Fruit fly (Drosophila melanogaster) whole organism, embryonic: ENCODE measurements around the gene UGP.

Experiments used
- ATbp ChIP-seq: fragments of 200-800 bp; sonication (Bioruptor generic); optimal IDR thresholded peaks from 2 replicates; lab custom pipeline; 2017; ENCODE audit warnings: missing biosample characterization, mild to moderate bottlenecking, missing genetic modification characterization, missing genetic modification reagents
- Atf6 ChIP-seq: fragments of 200-800 bp; sonication (Bioruptor generic); IDR thresholded peaks from 2 replicates; pipeline ENCODE4 v1.3.6; 2022; ENCODE audit warnings: missing biosample characterization, missing genetic modification characterization
- Bdp1 ChIP-seq: fragments of 200-800 bp; sonication (Bioruptor generic); optimal IDR thresholded peaks from 3 replicates; lab custom pipeline; 2016; ENCODE audit warnings: missing biosample characterization, missing genetic modification characterization
- CG10654 ChIP-seq: fragments of 200-800 bp; sonication (Bioruptor generic); optimal IDR thresholded peaks from 2 replicates; lab custom pipeline; 2016; ENCODE audit warnings: missing biosample characterization, missing genetic modification characterization
- CG10979 ChIP-seq: fragments of 200-800 bp; sonication (Bioruptor generic); optimal IDR thresholded peaks from 2 replicates; lab custom pipeline; 2018; ENCODE audit warnings: missing biosample characterization, mild to moderate bottlenecking, missing genetic modification characterization, moderate library complexity
- CG11560 ChIP-seq: fragments of 200-800 bp; sonication (Bioruptor generic); IDR thresholded peaks from 3 replicates; pipeline ENCODE4 v1.3.6; 2022; ENCODE audit warnings: missing biosample characterization, missing genetic modification characterization
- CG12104 ChIP-seq: fragments of 200-800 bp; sonication (Bioruptor generic); optimal IDR thresholded peaks from 3 replicates; lab custom pipeline; 2016; ENCODE audit warnings: missing biosample characterization, missing genetic modification characterization
- CG12236 ChIP-seq: fragments of 200-800 bp; sonication (Bioruptor generic); optimal IDR thresholded peaks from 2 replicates; lab custom pipeline; 2016; ENCODE audit warnings: missing biosample characterization, missing genetic modification characterization
- CG1233 ChIP-seq: fragments of 200-800 bp; sonication (Bioruptor generic); optimal IDR thresholded peaks from 4 replicates; lab custom pipeline; 2018; ENCODE audit warnings: missing biosample characterization, mild to moderate bottlenecking, missing genetic modification characterization
- CG13624 ChIP-seq: fragments of 200-800 bp; sonication (Bioruptor generic); optimal IDR thresholded peaks from 2 replicates; lab custom pipeline; 2016; ENCODE audit warnings: missing biosample characterization, missing genetic modification characterization
- CG15269 ChIP-seq: fragments of 200-800 bp; sonication (Bioruptor generic); optimal IDR thresholded peaks from 2 replicates; lab custom pipeline; 2018; ENCODE audit warnings: missing biosample characterization, mild to moderate bottlenecking, missing genetic modification characterization, moderate library complexity
- CG1529 ChIP-seq: fragments of 200-800 bp; sonication (Bioruptor generic); optimal IDR thresholded peaks from 3 replicates; lab custom pipeline; 2018; ENCODE audit warnings: missing biosample characterization, missing genetic modification characterization
- CG16863 ChIP-seq: fragments of 200-800 bp; sonication (Bioruptor generic); optimal IDR thresholded peaks from 3 replicates; lab custom pipeline; 2016; ENCODE audit warnings: missing biosample characterization, missing genetic modification characterization
- CG17829 ChIP-seq: fragments of 200-800 bp; optimal IDR thresholded peaks from 2 replicates; lab custom pipeline; 2019; ENCODE audit warnings: missing biosample characterization, mild to moderate bottlenecking, missing genetic modification characterization, moderate library complexity
- CG18476 ChIP-seq: fragments of 200-800 bp; sonication (Bioruptor generic); optimal IDR thresholded peaks from 2 replicates; lab custom pipeline; 2016; ENCODE audit warnings: missing biosample characterization, mild to moderate bottlenecking, missing genetic modification characterization
- CG18599 ChIP-seq: fragments of 200-800 bp; sonication (Bioruptor generic); optimal IDR thresholded peaks from 3 replicates; lab custom pipeline; 2017; ENCODE audit warnings: missing biosample characterization, missing genetic modification characterization, mild to moderate bottlenecking, moderate library complexity, missing genetic modification reagents
- CG2116 ChIP-seq: fragments of 200-800 bp; sonication (Bioruptor generic); optimal IDR thresholded peaks from 3 replicates; lab custom pipeline; 2018; ENCODE audit warnings: missing biosample characterization, mild to moderate bottlenecking, missing genetic modification characterization
- CG2202 ChIP-seq: fragments of 200-800 bp; sonication (Bioruptor generic); optimal IDR thresholded peaks from 2 replicates; lab custom pipeline; 2018; ENCODE audit warnings: missing biosample characterization, mild to moderate bottlenecking, missing genetic modification characterization
- CG2875 ChIP-seq: fragments of 200-800 bp; sonication (Bioruptor generic); optimal IDR thresholded peaks from 2 replicates; lab custom pipeline; 2017; ENCODE audit warnings: missing biosample characterization, mild to moderate bottlenecking, missing genetic modification characterization, missing genetic modification reagents
- CG4730 ChIP-seq: fragments of 200-800 bp; sonication (Bioruptor generic); IDR thresholded peaks from 2 replicates; pipeline ENCODE4 v1.3.6; 2022; ENCODE audit warnings: missing biosample characterization, missing genetic modification characterization
- CG7357 ChIP-seq: fragments of 200-800 bp; sonication (Bioruptor generic); IDR thresholded peaks from 3 replicates; pipeline ENCODE4 v1.3.6; 2022; ENCODE audit warnings: missing biosample characterization, missing genetic modification characterization
- CG7786 ChIP-seq: fragments of 200-800 bp; sonication (Bioruptor generic); optimal IDR thresholded peaks from 2 replicates; lab custom pipeline; 2016; ENCODE audit warnings: missing biosample characterization, missing genetic modification characterization
- CG8089 ChIP-seq: fragments of 200-800 bp; sonication (Bioruptor generic); optimal IDR thresholded peaks from 3 replicates; lab custom pipeline; 2016; ENCODE audit warnings: missing biosample characterization, missing genetic modification characterization
- CG8478 ChIP-seq: fragments of >200 bp; optimal IDR thresholded peaks from 2 replicates; lab custom pipeline; 2018
- Elba2 ChIP-seq: fragments of 200-800 bp; sonication (Bioruptor generic); optimal IDR thresholded peaks from 3 replicates; lab custom pipeline; 2016; ENCODE audit warnings: missing biosample characterization, missing genetic modification characterization
- Hmr ChIP-seq: fragments of 200-800 bp; sonication (Bioruptor generic); optimal IDR thresholded peaks from 3 replicates; lab custom pipeline; 2017; ENCODE audit warnings: mild to moderate bottlenecking, missing biosample characterization, missing genetic modification reagents, missing genetic modification characterization
- Med ChIP-seq: fragments of 200-800 bp; sonication (Bioruptor generic); peaks from one replicate; lab custom pipeline; 2016; ENCODE audit warnings: missing biosample characterization, missing genetic modification characterization, mild to moderate bottlenecking, inconsistent platforms, moderate library complexity
- Opbp ChIP-seq: fragments of 200-800 bp; sonication (Bioruptor generic); IDR thresholded peaks from 3 replicates; pipeline ENCODE4 v1.3.6; 2022; ENCODE audit warnings: missing biosample characterization, missing genetic modification characterization; ENCODE audit not compliant: partially characterized antibody
- Spps ChIP-seq: fragments of 200-800 bp; sonication (Bioruptor generic); optimal IDR thresholded peaks from 2 replicates; lab custom pipeline; 2018; ENCODE audit warnings: missing biosample characterization, mild to moderate bottlenecking, missing genetic modification characterization
- Tbp ChIP-seq: fragments of >200 bp; optimal IDR thresholded peaks from 2 replicates; lab custom pipeline; 2018; ENCODE audit warnings: missing biosample characterization, missing genetic modification characterization
- YL-1 ChIP-seq: fragments of 200-800 bp; sonication (Bioruptor generic); optimal IDR thresholded peaks from 3 replicates; lab custom pipeline; 2017; ENCODE audit warnings: missing biosample characterization, mild to moderate bottlenecking, missing genetic modification characterization
- amos ChIP-seq: fragments of 200-800 bp; sonication (Bioruptor generic); IDR thresholded peaks from 2 replicates; pipeline ENCODE4 v1.3.6; 2022; ENCODE audit warnings: missing biosample characterization, missing genetic modification characterization; ENCODE audit not compliant: partially characterized antibody
- ara ChIP-seq: fragments of 200-800 bp; sonication (Bioruptor generic); IDR thresholded peaks from 2 replicates; pipeline ENCODE4 v1.3.6; 2022; ENCODE audit warnings: missing biosample characterization, missing genetic modification characterization
- ato ChIP-seq: fragments of 200-800 bp; sonication (Bioruptor generic); IDR thresholded peaks from 2 replicates; pipeline ENCODE4 v1.3.6; 2022; ENCODE audit warnings: missing biosample characterization, missing genetic modification characterization; ENCODE audit not compliant: partially characterized antibody
- bbx ChIP-seq: fragments of 200-800 bp; sonication (Bioruptor generic); IDR thresholded peaks from 2 replicates; pipeline ENCODE4 v1.3.6; 2022; ENCODE audit warnings: missing biosample characterization, missing genetic modification characterization; ENCODE audit not compliant: partially characterized antibody
- bcd ChIP-seq: fragments of 200-800 bp; sonication (Bioruptor generic); optimal IDR thresholded peaks from 2 replicates; lab custom pipeline; 2017; ENCODE audit warnings: missing biosample characterization, mild to moderate bottlenecking, missing genetic modification characterization
- crol ChIP-seq: fragments of 200-800 bp; sonication (Bioruptor generic); IDR thresholded peaks from 2 replicates; pipeline ENCODE4 v1.3.6; 2022; ENCODE audit warnings: missing biosample characterization, missing genetic modification characterization
- dati ChIP-seq: fragments of 200-800 bp; sonication (Bioruptor generic); IDR thresholded peaks from 2 replicates; pipeline ENCODE4 v1.3.6; 2022; ENCODE audit warnings: missing biosample characterization, missing genetic modification characterization
- dimm ChIP-seq: fragments of 200-800 bp; sonication (Bioruptor generic); IDR thresholded peaks from 2 replicates; pipeline ENCODE4 v1.3.6; 2022; ENCODE audit warnings: missing biosample characterization, missing genetic modification characterization
- gce ChIP-seq: fragments of 200-800 bp; sonication (Bioruptor generic); IDR thresholded peaks from 3 replicates; pipeline ENCODE4 v1.3.6; 2022; ENCODE audit warnings: missing biosample characterization, missing genetic modification characterization
- gcm ChIP-seq: fragments of 200-800 bp; sonication (Bioruptor generic); optimal IDR thresholded peaks from 2 replicates; lab custom pipeline; 2019; ENCODE audit warnings: missing biosample characterization, mild to moderate bottlenecking, missing genetic modification characterization, moderate library complexity
- gfzf ChIP-seq: fragments of 200-800 bp; sonication (Bioruptor generic); optimal IDR thresholded peaks from 2 replicates; lab custom pipeline; 2016; ENCODE audit warnings: missing biosample characterization, mild to moderate bottlenecking, missing genetic modification characterization, moderate library complexity
- gt ChIP-seq: fragments of 200-800 bp; sonication (Bioruptor generic); IDR thresholded peaks from 2 replicates; pipeline ENCODE4 v1.3.6; 2022; ENCODE audit warnings: missing biosample characterization, missing genetic modification characterization
- jigr1 ChIP-seq: fragments of 200-800 bp; sonication (Bioruptor generic); IDR thresholded peaks from 3 replicates; pipeline ENCODE4 v1.3.6; 2022; ENCODE audit warnings: missing biosample characterization, missing genetic modification characterization
- nmo ChIP-seq: fragments of 200-800 bp; sonication (Bioruptor generic); optimal IDR thresholded peaks from 2 replicates; lab custom pipeline; 2018; ENCODE audit warnings: missing biosample characterization, mild to moderate bottlenecking, missing genetic modification characterization, moderate library complexity
- nom ChIP-seq: fragments of 200-800 bp; sonication (Bioruptor generic); optimal IDR thresholded peaks from 2 replicates; lab custom pipeline; 2017; ENCODE audit warnings: missing biosample characterization, missing genetic modification characterization, mild to moderate bottlenecking, moderate library complexity, missing genetic modification reagents
- odd ChIP-seq: fragments of 200-800 bp; sonication (Bioruptor generic); optimal IDR thresholded peaks from 2 replicates; lab custom pipeline; 2017; ENCODE audit warnings: missing biosample characterization, mild to moderate bottlenecking, missing genetic modification characterization
- pros ChIP-seq: fragments of 200-800 bp; sonication (Bioruptor generic); optimal IDR thresholded peaks from 3 replicates; lab custom pipeline; 2019; ENCODE audit warnings: missing biosample characterization, mild to moderate bottlenecking, missing genetic modification characterization, moderate library complexity
- run ChIP-seq: fragments of 200-800 bp; sonication (Bioruptor generic); optimal IDR thresholded peaks from 3 replicates; lab custom pipeline; 2018; ENCODE audit warnings: missing biosample characterization, mild to moderate bottlenecking, missing genetic modification characterization
- stc ChIP-seq: fragments of 200-800 bp; sonication (Bioruptor generic); IDR thresholded peaks from 2 replicates; pipeline ENCODE4 v1.3.6; 2022; ENCODE audit warnings: missing biosample characterization, missing genetic modification characterization

The UGP gene

dm6 chr3L:9373374-9374004 is 14.8 kb upstream of the UGP start:
- TF ChIP-seq CG7786 (GFP tag; lab: Kevin White, UChicago) (no peak), Bdp1 (GFP tag; lab: Kevin White, UChicago) (no peak), bcd (GFP tag; lab: Kevin White, UChicago) (peak; percentile 59), bbx (GFP tag; lab: Robert Waterston, UW) (peak; percentile 64), CG1529 (GFP tag; lab: Kevin White, UChicago) (peak; percentile 64), CG12104 (no peak), Med (peak; percentile 78), YL-1 (GFP tag; lab: Kevin White, UChicago) (no peak), ato (GFP tag; lab: Robert Waterston, UW) (no peak), amos (no peak), CG11560 (tag; lab: Robert Waterston, UW) (no peak), nom (GFP tag; lab: Kevin White, UChicago) (peak; percentile 62), CG4730 (GFP tag; lab: Robert Waterston, UW) (peak; percentile 45; the same call in 1 of the 2 replicates), gce (GFP tag; lab: Robert Waterston, UW) (0 out of 3 replicates have a peak, but pooled peaks have one; percentile 62), CG15269 (tag; lab: Kevin White, UChicago) (peak; percentile 72), CG2116 (no peak), jigr1 (no peak), CG18476 (GFP tag; lab: Kevin White, UChicago) (peak; percentile 60), ATbp (peak; percentile 62), CG1233 (GFP tag; lab: Kevin White, UChicago) (peak; percentile 42), odd (GFP tag; lab: Kevin White, UChicago) (peak; percentile 69), ara (peak; percentile 66; the same call in 1 of the 2 replicates), stc (peak; percentile 79), Opbp (GFP tag; lab: Robert Waterston, UW) (peak; percentile 45; the same call in 1 of the 3 replicates), nmo (GFP tag; lab: Kevin White, UChicago) (peak; percentile 54), CG12236 (GFP tag; lab: Kevin White, UChicago) (no peak), CG16863 (GFP tag; lab: Kevin White, UChicago) (peak; percentile 13), CG17829 (tag; lab: Kevin White, UChicago) (peak; percentile 67), pros (no peak), CG7357 (no peak), dati (no peak; the same call in 1 of the 2 replicates), CG2202 (tag; lab: Kevin White, UChicago) (peak; percentile 1), Atf6 (GFP tag; lab: Robert Waterston, UW) (peak; percentile 62), CG2875 (peak; percentile 64), gfzf (GFP tag; lab: Kevin White, UChicago) (no peak), gt (GFP tag; lab: Robert Waterston, UW) (no peak), gcm (peak; percentile 33), crol (no peak), Tbp (no peak), dimm (GFP tag; lab: Robert Waterston, UW) (no peak), CG13624 (no peak), CG10979 (tag; lab: Kevin White, UChicago) (peak; percentile 73), run (tag; lab: Kevin White, UChicago) (peak; percentile 36), CG8478 (no peak), Spps (tag; lab: Kevin White, UChicago) (peak; percentile 46), CG10654 (GFP tag; lab: Kevin White, UChicago) (peak; percentile 28), CG18599 (GFP tag; lab: Kevin White, UChicago) (peak; percentile 86), Elba2 (GFP tag; lab: Kevin White, UChicago) (no peak), Hmr (GFP tag; lab: Kevin White, UChicago) (peak; percentile 79), CG8089 (no peak)
